Fruit fly (Drosophila melanogaster) whole organism, pupa: ENCODE results near the gene if.

Source experiments
- CG10348 ChIP-seq: fragments of 200-800 bp; sonication (Bioruptor generic); IDR thresholded peaks from 2 replicates; pipeline ENCODE4 v1.3.6; 2022; ENCODE audit warnings: missing biosample characterization, missing genetic modification characterization
- CG12605 ChIP-seq: fragments of 200-800 bp; sonication (Bioruptor generic); IDR thresholded peaks from 2 replicates; pipeline ENCODE4 v1.3.6; 2022; ENCODE audit warnings: missing biosample characterization, missing genetic modification characterization
- CG13204 ChIP-seq: fragments of 200-800 bp; sonication (Bioruptor generic); optimal IDR thresholded peaks from 2 replicates; lab custom pipeline; 2018; ENCODE audit warnings: missing biosample characterization, mild to moderate bottlenecking, missing genetic modification characterization, moderate library complexity
- CG14655 ChIP-seq: fragments of 200-800 bp; sonication (Bioruptor generic); optimal IDR thresholded peaks from 3 replicates; lab custom pipeline; 2017; ENCODE audit warnings: mild to moderate bottlenecking, missing biosample characterization, missing genetic modification reagents, missing genetic modification characterization
- CG15710 ChIP-seq: fragments of 200-800 bp; sonication (Bioruptor generic); optimal IDR thresholded peaks from 2 replicates; lab custom pipeline; 2018; ENCODE audit warnings: missing biosample characterization, mild to moderate bottlenecking, missing genetic modification characterization, moderate library complexity
- CG17806 ChIP-seq: fragments of 200-800 bp; sonication (Bioruptor generic); optimal IDR thresholded peaks from 2 replicates; lab custom pipeline; 2018; ENCODE audit warnings: missing biosample characterization, mild to moderate bottlenecking, missing genetic modification characterization, moderate library complexity
- CG32121 ChIP-seq: fragments of 200-800 bp; sonication (Bioruptor generic); IDR thresholded peaks from 2 replicates; pipeline ENCODE4 v1.3.6; 2022; ENCODE audit warnings: missing biosample characterization, missing genetic modification characterization
- CG34367 ChIP-seq: fragments of 200-800 bp; sonication (Bioruptor generic); optimal IDR thresholded peaks from 2 replicates; lab custom pipeline; 2018; ENCODE audit warnings: missing biosample characterization, mild to moderate bottlenecking, missing genetic modification characterization
- CG4496 ChIP-seq: fragments of 200-800 bp; sonication (Bioruptor generic); IDR thresholded peaks from 3 replicates; pipeline ENCODE4 v1.3.6; 2022; ENCODE audit warnings: missing biosample characterization, missing genetic modification characterization
- CG8159 ChIP-seq: fragments of 200-800 bp; sonication (Bioruptor generic); optimal IDR thresholded peaks from 3 replicates; lab custom pipeline; 2018; ENCODE audit warnings: missing biosample characterization, mild to moderate bottlenecking, missing genetic modification characterization, moderate library complexity
- CG8301 ChIP-seq: fragments of 200-800 bp; sonication (Bioruptor generic); optimal IDR thresholded peaks from 2 replicates; lab custom pipeline; 2018; ENCODE audit warnings: missing biosample characterization, mild to moderate bottlenecking, missing genetic modification characterization
- CG9948 ChIP-seq: fragments of 200-800 bp; sonication (Bioruptor generic); optimal IDR thresholded peaks from 2 replicates; lab custom pipeline; 2018; ENCODE audit warnings: missing biosample characterization, mild to moderate bottlenecking, missing genetic modification characterization, moderate library complexity
- D1 ChIP-seq: fragments of 200-800 bp; sonication (Bioruptor generic); optimal IDR thresholded peaks from 2 replicates; lab custom pipeline; 2018; ENCODE audit warnings: missing biosample characterization, mild to moderate bottlenecking, missing genetic modification characterization, moderate library complexity
- EcR ChIP-seq: fragments of 200-800 bp; sonication (Bioruptor generic); optimal IDR thresholded peaks from 3 replicates; lab custom pipeline; 2019; ENCODE audit warnings: missing biosample characterization, missing genetic modification characterization, mild to moderate bottlenecking, moderate library complexity, missing genetic modification reagents
- Ets98B ChIP-seq: fragments of 200-800 bp; sonication (Bioruptor generic); IDR thresholded peaks from 2 replicates; pipeline ENCODE4 v1.3.6; 2022; ENCODE audit warnings: missing biosample characterization, missing genetic modification characterization
- Pif1A ChIP-seq: fragments of 200-800 bp; sonication (Bioruptor generic); optimal IDR thresholded peaks from 3 replicates; lab custom pipeline; 2016; ENCODE audit warnings: missing biosample characterization, missing genetic modification characterization
- Pif1B ChIP-seq: fragments of 200-800 bp; sonication (Bioruptor generic); optimal IDR thresholded peaks from 3 replicates; lab custom pipeline; 2016; ENCODE audit warnings: missing biosample characterization, missing genetic modification characterization
- Snoo ChIP-seq: fragments of 200-800 bp; sonication (Bioruptor generic); optimal IDR thresholded peaks from 3 replicates; lab custom pipeline; 2017; ENCODE audit warnings: missing biosample characterization, mild to moderate bottlenecking, missing genetic modification characterization, inconsistent platforms
- fd96Ca ChIP-seq: fragments of 200-800 bp; sonication (Bioruptor generic); IDR thresholded peaks from 3 replicates; pipeline ENCODE4 v1.3.6; 2022; ENCODE audit warnings: missing biosample characterization, missing genetic modification characterization
- gl ChIP-seq: fragments of 200-800 bp; sonication (Bioruptor generic); optimal IDR thresholded peaks from 2 replicates; lab custom pipeline; 2018; ENCODE audit warnings: missing biosample characterization, mild to moderate bottlenecking, missing genetic modification characterization
- rn ChIP-seq: fragments of 200-800 bp; sonication (Bioruptor generic); IDR thresholded peaks from 2 replicates; pipeline ENCODE4 v1.3.6; 2022; ENCODE audit warnings: missing biosample characterization, missing genetic modification characterization

if gene

DNA sequence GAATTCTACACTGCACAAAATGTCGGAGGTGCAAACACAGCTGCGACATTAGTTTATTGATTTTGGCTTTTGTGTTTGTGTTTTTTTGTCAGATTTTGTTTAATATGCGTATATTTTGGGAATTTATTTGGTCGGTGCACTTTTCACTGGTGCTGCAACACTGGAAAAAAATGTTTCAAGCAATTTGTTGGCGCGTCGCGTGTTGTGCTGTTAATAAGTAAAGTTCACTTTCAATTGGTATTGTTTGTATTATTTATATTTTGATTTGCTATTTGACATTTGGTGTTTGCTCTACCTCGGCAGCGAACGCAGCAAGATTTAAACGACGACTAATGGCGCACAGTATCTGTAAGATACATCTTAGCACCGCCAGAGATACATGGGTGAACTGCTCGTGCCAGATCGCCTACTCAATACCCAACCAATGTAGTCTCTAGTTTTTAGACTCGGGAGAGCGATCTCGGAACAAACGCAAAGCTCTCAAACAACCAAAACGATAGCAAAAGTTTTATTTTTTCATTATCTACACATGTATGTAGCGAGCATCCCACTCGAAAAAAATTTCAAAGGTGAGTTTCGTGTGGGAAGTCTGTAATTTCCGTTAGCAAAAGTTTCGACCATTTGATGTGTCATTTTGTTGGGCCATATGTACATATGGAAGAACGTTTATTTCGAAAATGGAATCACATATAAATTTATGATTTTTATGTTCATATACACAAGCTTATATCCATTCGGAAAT, 888 bp downstream of the if start:
- TF ChIP-seq CG10348 (GFP tag; lab: Robert Waterston, UW), result no peak
- TF ChIP-seq Ets98B (GFP tag; lab: Robert Waterston, UW), result peak; percentile 66
- TF ChIP-seq fd96Ca (GFP tag; lab: Robert Waterston, UW), result peak; percentile 79
- TF ChIP-seq CG15710 (tag; lab: Kevin White, UChicago), result no peak
- TF ChIP-seq Pif1A, result peak; percentile 56
- peak; percentile 80 for TF ChIP-seq CG4496 (GFP tag; lab: Robert Waterston, UW)
- no peak for TF ChIP-seq gl (tag; lab: Kevin White, UChicago)
- no peak for TF ChIP-seq CG13204 (GFP tag; lab: Kevin White, UChicago)
- no peak for TF ChIP-seq CG14655 (GFP tag; lab: Kevin White, UChicago)
- TF ChIP-seq CG8301 (tag; lab: Kevin White, UChicago), result peak; percentile 46
- no peak for TF ChIP-seq CG34367 (tag; lab: Kevin White, UChicago)
- TF ChIP-seq CG8159 (tag; lab: Kevin White, UChicago), result peak; percentile 19
- TF ChIP-seq EcR (GFP tag; lab: Kevin White, UChicago), result no peak
- peak; percentile 74 for TF ChIP-seq CG32121 (GFP tag; lab: Robert Waterston, UW)
- peak; percentile 30 for TF ChIP-seq CG17806 (tag; lab: Kevin White, UChicago)
- peak; percentile 14; the same call in 1 of the 2 replicates for TF ChIP-seq CG12605
- TF ChIP-seq rn, result no peak
- TF ChIP-seq CG9948 (tag; lab: Kevin White, UChicago), result peak; percentile 12

DNA sequence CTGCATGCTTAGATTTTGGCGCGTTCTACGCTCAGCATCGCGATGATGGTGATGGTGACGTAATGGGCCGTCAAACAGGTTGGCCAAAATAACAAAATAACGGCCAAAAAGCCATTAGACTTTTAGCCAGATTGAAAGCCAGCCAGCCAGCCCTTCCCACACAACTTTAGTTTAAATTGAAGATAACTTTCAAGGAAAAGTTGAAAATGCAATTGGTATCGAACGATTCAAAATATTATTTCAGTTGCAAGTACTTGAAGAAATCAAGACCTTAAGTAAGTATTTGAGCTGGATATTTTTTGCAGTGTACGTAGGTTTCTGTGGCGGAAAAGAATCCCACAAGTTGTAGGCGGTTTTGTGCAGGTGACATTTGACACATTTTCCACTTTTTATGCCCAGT, 2.2 kb downstream of the if start:
- 0 out of 3 replicates have a peak, but pooled peaks have one; percentile 31 for TF ChIP-seq CG4496 (GFP tag; lab: Robert Waterston, UW)
- peak; percentile 53 for TF ChIP-seq Ets98B (GFP tag; lab: Robert Waterston, UW)
- TF ChIP-seq CG12605, result 0 out of 2 replicates have a peak, but pooled peaks have one; percentile 44
- no peak for TF ChIP-seq CG34367 (tag; lab: Kevin White, UChicago)
- TF ChIP-seq CG17806 (tag; lab: Kevin White, UChicago), result no peak
- TF ChIP-seq rn, result no peak
- no peak for TF ChIP-seq CG13204 (GFP tag; lab: Kevin White, UChicago)
- TF ChIP-seq fd96Ca (GFP tag; lab: Robert Waterston, UW), result peak; percentile 59; the same call in 2 of the 3 replicates
- peak; percentile 60 for TF ChIP-seq CG32121 (GFP tag; lab: Robert Waterston, UW)

DNA sequence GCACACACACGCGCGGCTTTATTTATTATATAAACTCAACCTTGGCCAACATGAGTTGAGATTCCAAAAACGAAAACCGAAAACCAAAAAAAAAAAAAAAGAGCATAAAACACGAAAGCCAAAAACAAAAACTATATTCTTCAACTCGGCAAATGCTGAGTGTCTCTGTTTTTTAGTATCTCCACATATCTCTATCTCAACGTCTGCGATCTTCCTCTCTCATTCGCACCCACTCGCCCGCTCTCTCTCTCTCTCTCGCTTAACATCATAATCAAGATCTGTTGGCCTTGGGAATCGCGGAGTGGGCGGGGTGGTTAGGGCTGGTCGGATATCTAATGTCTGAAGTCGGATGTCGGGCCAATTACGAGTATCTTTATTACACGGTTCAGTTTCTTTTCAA, 3.0 kb downstream of the if start:
- no peak for TF ChIP-seq EcR (GFP tag; lab: Kevin White, UChicago)
- TF ChIP-seq CG4496 (GFP tag; lab: Robert Waterston, UW), result 0 out of 3 replicates have a peak, but pooled peaks have one; percentile 34

DNA sequence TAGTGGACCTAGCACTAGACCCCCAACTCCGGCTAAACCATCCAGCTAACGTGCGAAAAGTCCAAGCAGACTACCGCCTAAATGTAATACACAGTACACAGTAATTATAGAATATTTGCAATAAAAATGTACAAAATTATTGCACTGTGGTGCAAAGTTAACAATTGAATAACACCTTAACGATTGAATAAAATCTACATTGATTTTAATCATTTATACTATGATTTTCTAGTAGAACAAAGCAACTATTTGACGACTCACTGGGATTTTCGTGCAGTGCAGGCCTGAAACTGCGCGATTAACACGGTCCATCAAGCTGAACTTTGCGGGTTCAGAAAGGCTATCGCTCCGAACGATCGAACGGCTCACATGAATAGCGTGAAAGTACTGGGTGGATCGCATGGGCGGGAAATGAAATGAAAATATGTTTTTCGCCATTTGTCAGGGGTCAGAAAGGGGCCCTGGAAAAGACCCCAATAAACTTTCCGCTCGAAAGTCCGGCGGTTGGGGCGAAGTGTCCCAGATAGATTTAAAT, 5.0 kb downstream of the if start:
- peak; percentile 12 for TF ChIP-seq CG9948 (tag; lab: Kevin White, UChicago)
- TF ChIP-seq CG8159 (tag; lab: Kevin White, UChicago), result peak; percentile 32
- no peak for TF ChIP-seq CG15710 (tag; lab: Kevin White, UChicago)
- TF ChIP-seq CG8301 (tag; lab: Kevin White, UChicago), result peak; percentile 36
- no peak for TF ChIP-seq gl (tag; lab: Kevin White, UChicago)
- TF ChIP-seq CG32121 (GFP tag; lab: Robert Waterston, UW), result no peak
- TF ChIP-seq Ets98B (GFP tag; lab: Robert Waterston, UW), result no peak
- peak; percentile 12 for TF ChIP-seq CG17806 (tag; lab: Kevin White, UChicago)
- no peak for TF ChIP-seq CG34367 (tag; lab: Kevin White, UChicago)
- TF ChIP-seq CG14655 (GFP tag; lab: Kevin White, UChicago), result peak; percentile 56
- no peak for TF ChIP-seq CG13204 (GFP tag; lab: Kevin White, UChicago)
- peak; percentile 21 for TF ChIP-seq Pif1A
- TF ChIP-seq Snoo (tag; lab: Kevin White, UChicago), result no peak
- no peak for TF ChIP-seq fd96Ca (GFP tag; lab: Robert Waterston, UW)
- TF ChIP-seq rn, result no peak
- TF ChIP-seq D1, result no peak
- TF ChIP-seq CG10348 (GFP tag; lab: Robert Waterston, UW), result no peak
- no peak; the same call in 2 of the 3 replicates for TF ChIP-seq CG4496 (GFP tag; lab: Robert Waterston, UW)
- no peak for TF ChIP-seq Pif1B (GFP tag; lab: Kevin White, UChicago)
- TF ChIP-seq CG12605, result no peak
- no peak for TF ChIP-seq EcR (GFP tag; lab: Kevin White, UChicago)

DNA sequence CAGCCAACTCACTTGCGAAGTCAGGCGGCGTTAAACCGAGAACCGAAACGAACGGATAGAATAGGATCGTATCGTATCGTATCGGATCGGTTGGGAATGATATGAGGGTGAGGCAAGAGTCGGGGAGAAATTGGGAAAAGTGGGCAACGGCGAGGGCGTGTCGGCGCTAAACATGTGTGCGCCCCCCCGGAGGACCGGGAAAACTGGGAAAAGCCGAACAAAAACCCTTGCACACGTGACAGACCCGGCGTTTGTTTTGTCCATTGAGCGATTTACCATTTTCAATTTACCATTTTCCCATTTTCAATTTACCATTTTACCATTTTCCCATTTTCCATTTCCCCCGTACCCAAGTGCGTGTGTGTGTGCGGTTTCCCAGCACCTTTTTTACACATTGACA, 8.2 kb downstream of the if start:
- TF ChIP-seq Ets98B (GFP tag; lab: Robert Waterston, UW), result no peak
- no peak for TF ChIP-seq CG8159 (tag; lab: Kevin White, UChicago)
- no peak for TF ChIP-seq CG8301 (tag; lab: Kevin White, UChicago)
- TF ChIP-seq CG34367 (tag; lab: Kevin White, UChicago), result no peak
- TF ChIP-seq Pif1A, result no peak
- no peak for TF ChIP-seq CG32121 (GFP tag; lab: Robert Waterston, UW)
- TF ChIP-seq CG15710 (tag; lab: Kevin White, UChicago), result no peak
- TF ChIP-seq CG9948 (tag; lab: Kevin White, UChicago), result no peak
- no peak for TF ChIP-seq Snoo (tag; lab: Kevin White, UChicago)
- TF ChIP-seq D1, result no peak
- TF ChIP-seq gl (tag; lab: Kevin White, UChicago), result no peak
- no peak for TF ChIP-seq CG12605
- no peak for TF ChIP-seq CG4496 (GFP tag; lab: Robert Waterston, UW)
- TF ChIP-seq CG13204 (GFP tag; lab: Kevin White, UChicago), result no peak
- no peak for TF ChIP-seq CG10348 (GFP tag; lab: Robert Waterston, UW)
- TF ChIP-seq rn, result no peak
- TF ChIP-seq EcR (GFP tag; lab: Kevin White, UChicago), result no peak
